In the genomic region with DNA sequence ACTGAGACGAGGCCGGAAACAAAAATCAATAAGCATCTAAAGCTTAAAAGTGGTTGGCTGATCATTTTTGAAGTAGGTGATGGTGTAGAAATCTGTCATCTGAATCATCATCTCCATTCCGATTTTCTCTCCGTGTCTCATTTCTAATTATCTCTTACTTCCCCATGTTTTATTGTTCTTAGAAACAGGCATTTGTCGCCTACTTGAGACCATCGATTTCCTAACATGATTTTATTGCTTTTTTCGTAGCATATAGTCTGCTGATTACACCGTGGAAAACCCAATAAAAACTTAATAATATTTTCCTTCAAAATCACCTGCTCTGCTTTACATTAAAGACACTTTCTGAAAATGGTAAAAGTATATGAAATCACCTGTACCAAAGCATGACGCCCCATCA, we compare ENCODE assay signal across 3 worm cellular contexts.
A peak's percentile ranks its signal among the peaks of the same experiment; 100 is the strongest.
TF ChIP-seq lines count a peak whose summit lies in the region.

Gene F38A6.4, minus strand, starts transcription at position 101 of the 400 bp plus-strand sequence.

TF ChIP-seq in whole organism, L1 larva, 84 proteins besides CTCF, POLR2A, EP300 and RAD21:
- TF ChIP-seq ztf-11 (tag; optimal IDR thresholded peaks at IDR 0.05; lab: Kevin White, UChicago) (no peak), C16A3.4 (tag; optimal IDR thresholded peaks at IDR 0.05; lab: Kevin White, UChicago) (no peak), nhr-71 (tag; optimal IDR thresholded peaks at IDR 0.05; lab: Kevin White, UChicago) (peak; percentile 2), mef-2 (tag; optimal IDR thresholded peaks at IDR 0.05; lab: Kevin White, UChicago) (no peak), hlh-4 (tag; optimal IDR thresholded peaks at IDR 0.05; lab: Kevin White, UChicago) (peak; percentile 53), efl-1 (optimal IDR thresholded peaks at IDR 0.05; lab: Kevin White, UChicago) (no peak), efl-1 (GFP tag; optimal IDR thresholded peaks at IDR 0.05 in 1 of 2; lab: Kevin White, UChicago) (peak in 1 of 2 experiments; percentile 31)

TF ChIP-seq in whole organism, L3 larva, 47 proteins besides CTCF, POLR2A, EP300 and RAD21:
- peak; percentile 14 for TF ChIP-seq nhr-25 (tag; optimal IDR thresholded peaks at IDR 0.05; lab: Kevin White, UChicago)
- no peak for TF ChIP-seq eor-1 (tag; optimal IDR thresholded peaks at IDR 0.05; lab: Kevin White, UChicago)
- TF ChIP-seq nhr-28 (tag; optimal IDR thresholded peaks at IDR 0.05; lab: Kevin White, UChicago), result no peak
- TF ChIP-seq pqm-1 (tag; optimal IDR thresholded peaks at IDR 0.05; lab: Kevin White, UChicago), result no peak
- no peak for TF ChIP-seq nfya-1 (tag; optimal IDR thresholded peaks at IDR 0.05; lab: Kevin White, UChicago; ENCODE audit: insufficient read depth)
- TF ChIP-seq aly-2 (tag; optimal IDR thresholded peaks at IDR 0.05; lab: Kevin White, UChicago), result no peak
- TF ChIP-seq lin-15B (tag; optimal IDR thresholded peaks at IDR 0.05; lab: Kevin White, UChicago), result no peak

TF ChIP-seq in whole organism, L4 larva, 104 proteins besides CTCF, POLR2A, EP300 and RAD21:
- peak; percentile 29 for TF ChIP-seq hlh-30 (tag; optimal IDR thresholded peaks at IDR 0.05; lab: Kevin White, UChicago; ENCODE audit: insufficient read depth)
- peak in 1 of 2 experiments; percentile 84 for TF ChIP-seq unc-62 (GFP tag; optimal IDR thresholded peaks at IDR 0.05 in 1 of 2; lab: Kevin White, UChicago)
- TF ChIP-seq unc-62 (tag; optimal IDR thresholded peaks at IDR 0.05; lab: Kevin White, UChicago), result no peak
- no peak for TF ChIP-seq daf-16 (GFP tag; optimal IDR thresholded peaks at IDR 0.05; lab: Kevin White, UChicago)
- peak; percentile 11 for TF ChIP-seq daf-16 (tag; optimal IDR thresholded peaks at IDR 0.05; lab: Kevin White, UChicago)
- peak; percentile 25 for TF ChIP-seq nhr-28 (tag; optimal IDR thresholded peaks at IDR 0.05; lab: Kevin White, UChicago)
- no peak for TF ChIP-seq gei-8 (GFP tag; optimal IDR thresholded peaks at IDR 0.05; lab: Kevin White, UChicago)
- TF ChIP-seq dve-1 (tag; optimal IDR thresholded peaks at IDR 0.05; lab: Kevin White, UChicago; ENCODE audit: insufficient read depth), result peak; percentile 11
- no peak for TF ChIP-seq saeg-2 (GFP tag; IDR thresholded peaks at IDR 0.05; lab: Robert Waterston, UW)
- no peak for TF ChIP-seq ceh-62 (tag; optimal IDR thresholded peaks at IDR 0.05; lab: Kevin White, UChicago)
- TF ChIP-seq T20F7.1 (GFP tag; optimal IDR thresholded peaks at IDR 0.05; lab: Kevin White, UChicago), result no peak
TF ChIP-seq in whole organism, L4 larva: peak in this region for 5.

Comparison
In these comparisons a context has a peak if more than half of its experiments do, and no peak if none do; other contexts are left out.
1. Of the 29 proteins assayed by ChIP-seq in both whole organism, L4 larva and whole organism, L1 larva: peak only in whole organism, L4 larva: nhr-28; only in whole organism, L1 larva: none; in both: none; in neither: 27; mixed calls (peak in some experiments, not most) for 1.